Worm (Caenorhabditis elegans) whole organism, L1 larva: ENCODE results near the gene ttr-22.
A peak's percentile ranks its signal among the peaks of the same experiment; 100 is the strongest.

ENCODE experiments used
- C34B4.2 ChIP-seq: sonication (generic microtip); optimal IDR thresholded peaks from 2 replicates; lab custom pipeline; 2017; ENCODE audit warnings: mild to moderate bottlenecking, missing genetic modification characterization, missing compliant biosample characterization
- F16B12.6 ChIP-seq: fragments of 150-350 bp; optimal IDR thresholded peaks from 2 replicates; lab custom pipeline; 2014; ENCODE audit warnings: missing biosample characterization, missing genetic modification characterization
- Y116A8C.19 ChIP-seq: sonication (generic microtip); optimal IDR thresholded peaks from 2 replicates; lab custom pipeline; 2016; ENCODE audit warnings: missing compliant biosample characterization, missing genetic modification characterization, borderline replicate concordance
- ama-1 ChIP-seq: fragments of 150-350 bp; optimal IDR thresholded peaks from 2 replicates; lab custom pipeline; 2014
- blmp-1 ChIP-seq: fragments of 150-350 bp; optimal IDR thresholded peaks from 2 replicates; lab custom pipeline; 2014; ENCODE audit warnings: missing biosample characterization, missing genetic modification characterization
- ceh-63 ChIP-seq: fragments of 200-800 bp; sonication (Bioruptor generic); optimal IDR thresholded peaks from 2 replicates; lab custom pipeline; 2018; ENCODE audit warnings: mild to moderate bottlenecking, missing genetic modification characterization, missing compliant biosample characterization
- ceh-82 ChIP-seq, 3 experiments: fragments of 150-350 bp in 1 of 3; sonication (generic microtip) in 2 of 3; optimal IDR thresholded peaks; 2 replicates each; lab custom pipeline; 2014 to 2017; ENCODE audit warnings: missing biosample characterization in 3 of 3, missing genetic modification characterization in 3 of 3
- ceh-90 ChIP-seq: sonication (generic microtip); optimal IDR thresholded peaks from 2 replicates; lab custom pipeline; 2016; ENCODE audit warnings: missing genetic modification characterization, missing compliant biosample characterization
- ces-1 ChIP-seq: fragments of 150-350 bp; optimal IDR thresholded peaks from 2 replicates; lab custom pipeline; 2014; ENCODE audit warnings: missing biosample characterization, missing genetic modification reagents, missing genetic modification characterization
- dpl-1 ChIP-seq, 3 experiments: fragments of 150-350 bp in 2 of 3; sonication (generic microtip) in 1 of 3; optimal IDR thresholded peaks; 2 replicates each; lab custom pipeline; 2014 to 2017; ENCODE audit warnings: missing biosample characterization in 3 of 3, missing genetic modification characterization in 3 of 3, missing genetic modification reagents in 3 of 3
- efl-1 ChIP-seq, 4 experiments: fragments of 150-350 bp; optimal IDR thresholded peaks in 3 of 4; peaks in 1 of 4; 1 replicate in 1 of 4; 2 replicates in 3 of 4; lab custom pipeline; 2014; ENCODE audit warnings: missing biosample characterization in 2 of 4, missing genetic modification characterization in 2 of 4, missing genetic modification reagents in 2 of 4
- efl-3 ChIP-seq: fragments of 200-800 bp; sonication (Bioruptor generic); optimal IDR thresholded peaks from 2 replicates; lab custom pipeline; 2018; ENCODE audit warnings: mild to moderate bottlenecking, missing genetic modification characterization, missing compliant biosample characterization
- elt-3 ChIP-seq, 6 experiments: fragments of 150-350 bp in 1 of 6; sonication (generic microtip); optimal IDR thresholded peaks; 2 replicates each; lab custom pipeline; 2017 to 2018; ENCODE audit warnings: missing biosample characterization in 6 of 6, missing genetic modification characterization in 6 of 6, inconsistent platforms in 1 of 6
- hlh-4 ChIP-seq: sonication (generic microtip); optimal IDR thresholded peaks from 2 replicates; lab custom pipeline; 2016; ENCODE audit warnings: mild to moderate bottlenecking, missing genetic modification characterization, missing compliant biosample characterization
- isw-1 ChIP-seq: fragments of 200-800 bp; sonication (Bioruptor generic); IDR thresholded peaks from 2 replicates; pipeline ENCODE4 v1.3.6; 2022; ENCODE audit warnings: missing genetic modification characterization, missing compliant biosample characterization
- lin-13 ChIP-seq: fragments of 150-350 bp; optimal IDR thresholded peaks from 2 replicates; lab custom pipeline; 2014; ENCODE audit warnings: missing biosample characterization, missing genetic modification reagents, missing genetic modification characterization
- lin-35 ChIP-seq, 2 experiments: fragments of 150-350 bp; optimal IDR thresholded peaks; 2 replicates each; lab custom pipeline; 2014; ENCODE audit warnings: missing biosample characterization in 2 of 2, missing genetic modification characterization in 2 of 2, missing genetic modification reagents in 2 of 2
- lir-3 ChIP-seq: sonication (generic microtip); optimal IDR thresholded peaks from 2 replicates; lab custom pipeline; 2016; ENCODE audit warnings: mild to moderate bottlenecking, missing genetic modification characterization, moderate library complexity, missing compliant biosample characterization; ENCODE audit not compliant: poor library complexity
- mdl-1 ChIP-seq, 2 experiments: fragments of 150-350 bp; optimal IDR thresholded peaks; 2 replicates each; lab custom pipeline; 2014 to 2017; ENCODE audit warnings: missing biosample characterization in 2 of 2, missing genetic modification characterization in 2 of 2, inconsistent platforms in 1 of 2
- mef-2 ChIP-seq: fragments of 150-350 bp; optimal IDR thresholded peaks from 2 replicates; lab custom pipeline; 2014; ENCODE audit warnings: missing biosample characterization, missing genetic modification characterization
- mep-1 ChIP-seq: fragments of 150-350 bp; optimal IDR thresholded peaks from 2 replicates; lab custom pipeline; 2014; ENCODE audit warnings: missing biosample characterization, missing genetic modification characterization
- nhr-12 ChIP-seq: sonication (generic microtip); optimal IDR thresholded peaks from 2 replicates; lab custom pipeline; 2017; ENCODE audit warnings: missing biosample characterization, missing genetic modification characterization
- nhr-19 ChIP-seq: fragments of 200-800 bp; sonication (Bioruptor generic); conservative IDR thresholded peaks from 2 replicates; pipeline ENCODE4 v1.3.6; 2022; ENCODE audit warnings: missing genetic modification characterization, missing compliant biosample characterization
- nhr-20 ChIP-seq: sonication (generic microtip); optimal IDR thresholded peaks from 2 replicates; lab custom pipeline; 2016; ENCODE audit warnings: mild to moderate bottlenecking, missing genetic modification characterization, missing compliant biosample characterization
- nhr-71 ChIP-seq: sonication (generic microtip); optimal IDR thresholded peaks from 2 replicates; lab custom pipeline; 2016; ENCODE audit warnings: mild to moderate bottlenecking, missing genetic modification characterization, moderate library complexity, missing compliant biosample characterization
- nhr-77 ChIP-seq: fragments of 150-350 bp; optimal IDR thresholded peaks from 2 replicates; lab custom pipeline; 2014; ENCODE audit warnings: missing biosample characterization, missing genetic modification characterization
- nhr-85 ChIP-seq: sonication (generic microtip); peaks from one replicate; lab custom pipeline; 2016; ENCODE audit warnings: missing genetic modification characterization, inconsistent platforms, missing compliant biosample characterization
- pax-3 ChIP-seq: fragments of 200-800 bp; sonication (Bioruptor generic); optimal IDR thresholded peaks from 2 replicates; lab custom pipeline; 2018; ENCODE audit warnings: mild to moderate bottlenecking, missing genetic modification characterization, moderate library complexity, missing compliant biosample characterization
- rnt-1 ChIP-seq: sonication (generic microtip); optimal IDR thresholded peaks from 2 replicates; lab custom pipeline; 2016; ENCODE audit warnings: mild to moderate bottlenecking, missing genetic modification characterization, moderate library complexity, missing compliant biosample characterization
- skn-1 ChIP-seq: fragments of 150-350 bp; optimal IDR thresholded peaks from 2 replicates; lab custom pipeline; 2014; ENCODE audit warnings: missing biosample characterization, missing genetic modification characterization
- snu-23 ChIP-seq: sonication (generic microtip); optimal IDR thresholded peaks from 2 replicates; lab custom pipeline; 2016; ENCODE audit warnings: missing genetic modification characterization, missing compliant biosample characterization
- tbx-2 ChIP-seq: sonication (generic microtip); optimal IDR thresholded peaks from 2 replicates; lab custom pipeline; 2016; ENCODE audit warnings: missing genetic modification characterization, missing compliant biosample characterization
- unc-30 ChIP-seq: sonication (generic microtip); optimal IDR thresholded peaks from 2 replicates; lab custom pipeline; 2017; ENCODE audit warnings: missing biosample characterization, missing genetic modification characterization
- unc-62 ChIP-seq: fragments of 150-350 bp; optimal IDR thresholded peaks from 2 replicates; lab custom pipeline; 2014; ENCODE audit warnings: missing biosample characterization, missing genetic modification reagents, missing genetic modification characterization
- unc-86 ChIP-seq: sonication (generic microtip); optimal IDR thresholded peaks from 2 replicates; lab custom pipeline; 2016; ENCODE audit warnings: missing genetic modification characterization, missing compliant biosample characterization
- vab-15 ChIP-seq: sonication (generic microtip); optimal IDR thresholded peaks from 2 replicates; lab custom pipeline; 2017; ENCODE audit warnings: missing genotype, mild to moderate bottlenecking, missing genetic modification characterization, missing compliant biosample characterization
- xbp-1 ChIP-seq: sonication (generic microtip); optimal IDR thresholded peaks from 2 replicates; lab custom pipeline; 2016; ENCODE audit warnings: missing genetic modification characterization, missing compliant biosample characterization
- ztf-11 ChIP-seq, 2 experiments: sonication (generic microtip); optimal IDR thresholded peaks; 2 replicates each; lab custom pipeline; 2016 to 2017; ENCODE audit warnings: missing genetic modification characterization in 2 of 2, missing biosample characterization in 1 of 2, missing compliant biosample characterization in 1 of 2
- ztf-4 ChIP-seq: fragments of 150-350 bp; optimal IDR thresholded peaks from 2 replicates; lab custom pipeline; 2014; ENCODE audit warnings: missing biosample characterization, missing genetic modification characterization

The ttr-22 gene

ce11 chrV:12244980-12245742 is 3.9 kb downstream of the ttr-22 start, which contains the start of the genes T04H1.13, slfl-5 and rad-50 (continued):
- no peak for TF ChIP-seq unc-62 (GFP tag; lab: Kevin White, UChicago)
- TF ChIP-seq nhr-19 (GFP tag; lab: Robert Waterston, UW) = no peak
- no peak for TF ChIP-seq nhr-77 (tag; lab: Kevin White, UChicago)
- no peak for TF ChIP-seq ztf-4
- TF ChIP-seq unc-30 (tag; lab: Kevin White, UChicago) = no peak
- no peak for TF ChIP-seq xbp-1 (tag; lab: Kevin White, UChicago)
- TF ChIP-seq lir-3 = no peak
- no peak for TF ChIP-seq elt-3 (tag; optimal IDR thresholded peaks at IDR 0.05; lab: Kevin White, UChicago)
- no peak for TF ChIP-seq F16B12.6 (tag; lab: Kevin White, UChicago)
- TF ChIP-seq mdl-1 (tag; optimal IDR thresholded peaks at IDR 0.05; lab: Kevin White, UChicago) = no peak
- no peak for TF ChIP-seq ceh-63 (GFP tag; lab: Kevin White, UChicago)
- peak in 1 of 2 experiments; percentile 6 for TF ChIP-seq efl-1 (optimal IDR thresholded peaks at IDR 0.05; lab: Kevin White, UChicago)
- peak in 1 of 2 experiments; percentile 30 for TF ChIP-seq efl-1 (GFP tag; optimal IDR thresholded peaks at IDR 0.05 in 1 of 2; lab: Kevin White, UChicago)
- no peak for TF ChIP-seq ceh-90 (tag; lab: Kevin White, UChicago)

ce11 chrV:12245777-12246452 is 4.7 kb downstream of the ttr-22 start:
- TF ChIP-seq unc-30 (tag; lab: Kevin White, UChicago) = no peak
- no peak for TF ChIP-seq mef-2
- no peak for TF ChIP-seq xbp-1 (tag; lab: Kevin White, UChicago)
- TF ChIP-seq mep-1 = peak; percentile 25
- TF ChIP-seq skn-1 (tag; lab: Kevin White, UChicago) = peak; percentile 36
- TF ChIP-seq ama-1 (lab: Kevin White, UChicago) = no peak
- peak; percentile 37 for TF ChIP-seq snu-23 (GFP tag; lab: Kevin White, UChicago)
- TF ChIP-seq lin-35 (GFP tag; optimal IDR thresholded peaks at IDR 0.05; lab: Kevin White, UChicago) = peak; percentile 55 to 86
- no peak for TF ChIP-seq nhr-19 (GFP tag; lab: Robert Waterston, UW)
- no peak for TF ChIP-seq rnt-1
- TF ChIP-seq elt-3 (tag; optimal IDR thresholded peaks at IDR 0.05; lab: Kevin White, UChicago) = no peak
- no peak for TF ChIP-seq Y116A8C.19 (tag; lab: Kevin White, UChicago)
- TF ChIP-seq ceh-82 (tag; optimal IDR thresholded peaks at IDR 0.05; lab: Kevin White, UChicago) = no peak
- TF ChIP-seq dpl-1 (GFP tag; optimal IDR thresholded peaks at IDR 0.05; lab: Kevin White, UChicago) = peak; percentile 45 to 81 (median 74)
- TF ChIP-seq nhr-71 (tag; lab: Kevin White, UChicago) = no peak
- TF ChIP-seq nhr-20 (tag; lab: Kevin White, UChicago) = no peak
- TF ChIP-seq C34B4.2 (tag; lab: Kevin White, UChicago) = no peak
- TF ChIP-seq lin-13 (GFP tag; lab: Kevin White, UChicago) = no peak
- TF ChIP-seq tbx-2 (tag; lab: Kevin White, UChicago) = no peak
- TF ChIP-seq ztf-11 (tag; optimal IDR thresholded peaks at IDR 0.05; lab: Kevin White, UChicago) = no peak
- peak; percentile 64 for TF ChIP-seq nhr-85 (tag; lab: Kevin White, UChicago)
- TF ChIP-seq efl-1 (optimal IDR thresholded peaks at IDR 0.05; lab: Kevin White, UChicago) = peak; percentile 19 to 75
- TF ChIP-seq efl-1 (GFP tag; optimal IDR thresholded peaks at IDR 0.05 in 1 of 2; lab: Kevin White, UChicago) = peak; percentile 82 to 98
- TF ChIP-seq isw-1 = no peak
- TF ChIP-seq blmp-1 = peak; percentile 36
- TF ChIP-seq efl-3 = no peak
- no peak for TF ChIP-seq hlh-4 (tag; lab: Kevin White, UChicago)

- no peak for TF ChIP-seq vab-15 (tag; lab: Kevin White, UChicago)
- TF ChIP-seq nhr-12 = no peak
- no peak for TF ChIP-seq nhr-77 (tag; lab: Kevin White, UChicago)
- TF ChIP-seq efl-1 (optimal IDR thresholded peaks at IDR 0.05; lab: Kevin White, UChicago) = no peak
- no peak for TF ChIP-seq efl-1 (GFP tag; optimal IDR thresholded peaks at IDR 0.05 in 1 of 2; lab: Kevin White, UChicago)
- TF ChIP-seq ztf-4 = no peak
- no peak for TF ChIP-seq skn-1 (tag; lab: Kevin White, UChicago)
- no peak for TF ChIP-seq xbp-1 (tag; lab: Kevin White, UChicago)
- TF ChIP-seq unc-86 (tag; lab: Kevin White, UChicago) = no peak
- TF ChIP-seq ces-1 (GFP tag; lab: Kevin White, UChicago) = no peak
- no peak for TF ChIP-seq pax-3 (tag; lab: Kevin White, UChicago)
- no peak for TF ChIP-seq hlh-4 (tag; lab: Kevin White, UChicago)
Measured at ce11 chrV:12251041-12251440, 9.8 kb downstream of the ttr-22 start, which contains the start of gene T04H1.5. T04H1.5 (plus strand) TSS chrV:12251341.
